Fruit fly (Drosophila melanogaster) whole organism, embryonic: ENCODE results near the gene CG6656.

ENCODE experiments used
- CG11247 ChIP-seq: fragments of 200-800 bp; sonication (Bioruptor generic); IDR thresholded peaks from 2 replicates; pipeline ENCODE4 v1.3.6; 2022; ENCODE audit warnings: missing biosample characterization, missing genetic modification characterization
- CG11398 ChIP-seq: fragments of 200-800 bp; sonication (Bioruptor generic); optimal IDR thresholded peaks from 2 replicates; lab custom pipeline; 2016; ENCODE audit warnings: missing biosample characterization, missing genetic modification characterization
- CG12299 ChIP-seq: fragments of 200-800 bp; sonication (Bioruptor generic); optimal IDR thresholded peaks from 2 replicates; lab custom pipeline; 2018; ENCODE audit warnings: missing biosample characterization, mild to moderate bottlenecking, missing genetic modification characterization
- CG13296 ChIP-seq: fragments of 200-800 bp; sonication (Bioruptor generic); optimal IDR thresholded peaks from 3 replicates; lab custom pipeline; 2018; ENCODE audit warnings: missing biosample characterization, mild to moderate bottlenecking, missing genetic modification characterization
- CG14050 ChIP-seq: fragments of 200-800 bp; sonication (Bioruptor generic); IDR thresholded peaks from 3 replicates; pipeline ENCODE4 v1.3.6; 2022; ENCODE audit warnings: missing biosample characterization, missing genetic modification characterization
- CG15696 ChIP-seq: fragments of 200-800 bp; sonication (Bioruptor generic); optimal IDR thresholded peaks from 2 replicates; lab custom pipeline; 2019; ENCODE audit warnings: missing biosample characterization, mild to moderate bottlenecking, missing genetic modification characterization, moderate library complexity
- CG16813 ChIP-seq: fragments of 200-800 bp; sonication (Bioruptor generic); IDR thresholded peaks from 3 replicates; pipeline ENCODE4 v1.3.6; 2022; ENCODE audit warnings: missing biosample characterization, missing genetic modification characterization; ENCODE audit not compliant: partially characterized antibody
- CG17829 ChIP-seq: fragments of 200-800 bp; optimal IDR thresholded peaks from 2 replicates; lab custom pipeline; 2019; ENCODE audit warnings: missing biosample characterization, mild to moderate bottlenecking, missing genetic modification characterization, moderate library complexity
- CG18619 ChIP-seq: fragments of 200-800 bp; sonication (Bioruptor generic); optimal IDR thresholded peaks from 3 replicates; lab custom pipeline; 2017; ENCODE audit warnings: missing biosample characterization, mild to moderate bottlenecking, missing genetic modification characterization
- CG2120 ChIP-seq: fragments of 200-800 bp; sonication (Bioruptor generic); optimal IDR thresholded peaks from 3 replicates; lab custom pipeline; 2016; ENCODE audit warnings: missing biosample characterization, missing genetic modification characterization
- CG2199 ChIP-seq: fragments of 200-800 bp; sonication (Bioruptor generic); IDR thresholded peaks from 3 replicates; pipeline ENCODE4 v1.3.6; 2022; ENCODE audit warnings: missing biosample characterization, missing genetic modification characterization
- CG2202 ChIP-seq: fragments of 200-800 bp; sonication (Bioruptor generic); optimal IDR thresholded peaks from 2 replicates; lab custom pipeline; 2018; ENCODE audit warnings: missing biosample characterization, mild to moderate bottlenecking, missing genetic modification characterization
- CG2678 ChIP-seq: fragments of 200-800 bp; sonication (Bioruptor generic); optimal IDR thresholded peaks from 3 replicates; lab custom pipeline; 2019; ENCODE audit warnings: missing biosample characterization, mild to moderate bottlenecking, missing genetic modification characterization, moderate library complexity
- CG2889 ChIP-seq: fragments of 200-800 bp; sonication (Bioruptor generic); IDR thresholded peaks from 3 replicates; pipeline ENCODE4 v1.3.6; 2022; ENCODE audit warnings: missing biosample characterization, missing genetic modification characterization
- CG33557 ChIP-seq: fragments of 200-800 bp; sonication (Bioruptor generic); optimal IDR thresholded peaks from 2 replicates; lab custom pipeline; 2019; ENCODE audit warnings: missing biosample characterization, mild to moderate bottlenecking, missing genetic modification characterization, moderate library complexity
- CG34376 ChIP-seq: fragments of 200-800 bp; sonication (Bioruptor generic); optimal IDR thresholded peaks from 2 replicates; lab custom pipeline; 2018; ENCODE audit warnings: missing biosample characterization, mild to moderate bottlenecking, missing genetic modification characterization
- CG4707 ChIP-seq: fragments of 200-800 bp; sonication (Bioruptor generic); optimal IDR thresholded peaks from 2 replicates; lab custom pipeline; 2018; ENCODE audit warnings: missing biosample characterization, mild to moderate bottlenecking, missing genetic modification characterization, moderate library complexity
- CG4730 ChIP-seq: fragments of 200-800 bp; sonication (Bioruptor generic); IDR thresholded peaks from 2 replicates; pipeline ENCODE4 v1.3.6; 2022; ENCODE audit warnings: missing biosample characterization, missing genetic modification characterization
- CG6854 ChIP-seq: fragments of 200-800 bp; sonication (Bioruptor generic); optimal IDR thresholded peaks from 3 replicates; lab custom pipeline; 2017; ENCODE audit warnings: missing biosample characterization, mild to moderate bottlenecking, missing genetic modification characterization
- CG7372 ChIP-seq: fragments of 200-800 bp; sonication (Bioruptor generic); IDR thresholded peaks from 2 replicates; pipeline ENCODE4 v1.3.6; 2022; ENCODE audit warnings: missing biosample characterization, missing genetic modification characterization
- CG9437 ChIP-seq: fragments of 200-800 bp; sonication (Bioruptor generic); optimal IDR thresholded peaks from 2 replicates; lab custom pipeline; 2018; ENCODE audit warnings: missing biosample characterization, mild to moderate bottlenecking, missing genetic modification characterization
- Dbx ChIP-seq: fragments of 200-800 bp; sonication (Bioruptor generic); IDR thresholded peaks from 3 replicates; pipeline ENCODE4 v1.3.6; 2022; ENCODE audit warnings: missing biosample characterization, missing genetic modification characterization
- Dek ChIP-seq: fragments of 200-800 bp; sonication (Bioruptor generic); optimal IDR thresholded peaks from 3 replicates; lab custom pipeline; 2019; ENCODE audit warnings: missing biosample characterization, mild to moderate bottlenecking, missing genetic modification characterization, moderate library complexity
- GATAe ChIP-seq: fragments of 200-800 bp; sonication (Bioruptor generic); conservative IDR thresholded peaks from 2 replicates; pipeline ENCODE4 v1.3.6; 2022; ENCODE audit warnings: missing biosample characterization, missing genetic modification characterization
- HLH54F ChIP-seq: fragments of 200-800 bp; sonication (Bioruptor generic); optimal IDR thresholded peaks from 3 replicates; lab custom pipeline; 2016; ENCODE audit warnings: missing biosample characterization, missing genetic modification characterization
- Hand ChIP-seq: fragments of 200-800 bp; sonication (Bioruptor generic); optimal IDR thresholded peaks from 2 replicates; lab custom pipeline; 2017; ENCODE audit warnings: mild to moderate bottlenecking, missing biosample characterization, missing genetic modification reagents, missing genetic modification characterization
- Hmr ChIP-seq: fragments of 200-800 bp; sonication (Bioruptor generic); optimal IDR thresholded peaks from 3 replicates; lab custom pipeline; 2017; ENCODE audit warnings: mild to moderate bottlenecking, missing biosample characterization, missing genetic modification reagents, missing genetic modification characterization
- Nf-YB ChIP-seq: fragments of 200-800 bp; sonication (Bioruptor generic); optimal IDR thresholded peaks from 3 replicates; lab custom pipeline; 2019; ENCODE audit warnings: missing biosample characterization, mild to moderate bottlenecking, missing genetic modification characterization, moderate library complexity
- Oli ChIP-seq: fragments of 200-800 bp; sonication (Bioruptor generic); optimal IDR thresholded peaks from 2 replicates; lab custom pipeline; 2018; ENCODE audit warnings: missing biosample characterization, mild to moderate bottlenecking, missing genetic modification characterization, moderate library complexity
- Side ChIP-seq: fragments of 200-800 bp; sonication (Bioruptor generic); optimal IDR thresholded peaks from 2 replicates; lab custom pipeline; 2016; ENCODE audit warnings: missing biosample characterization, missing genetic modification characterization
- Sox100B ChIP-seq: fragments of 200-800 bp; sonication (Bioruptor generic); optimal IDR thresholded peaks from 3 replicates; lab custom pipeline; 2018; ENCODE audit warnings: missing biosample characterization, mild to moderate bottlenecking, missing genetic modification characterization
- TFAM ChIP-seq: fragments of 200-800 bp; sonication (Bioruptor generic); optimal IDR thresholded peaks from 2 replicates; lab custom pipeline; 2017; ENCODE audit warnings: missing biosample characterization, missing genetic modification characterization, inconsistent platforms
- Trl ChIP-seq, 3 experiments: fragments of >200 bp in 2 of 3; fragments of 200-800 bp in 1 of 3; sonication (Bioruptor generic) in 1 of 3; optimal IDR thresholded peaks; 2 replicates in 1 of 3; 3 replicates in 2 of 3; lab custom pipeline; 2016 to 2017; ENCODE audit warnings: missing biosample characterization in 1 of 3, missing genetic modification characterization in 1 of 3
- ase ChIP-seq: fragments of 200-800 bp; sonication (Bioruptor generic); IDR thresholded peaks from 3 replicates; pipeline ENCODE4 v1.3.6; 2022; ENCODE audit warnings: missing biosample characterization, missing genetic modification characterization
- cato ChIP-seq: fragments of 200-800 bp; sonication (Bioruptor generic); optimal IDR thresholded peaks from 2 replicates; lab custom pipeline; 2016; ENCODE audit warnings: missing biosample characterization, missing genetic modification characterization, borderline replicate concordance
- crol ChIP-seq: fragments of 200-800 bp; sonication (Bioruptor generic); IDR thresholded peaks from 2 replicates; pipeline ENCODE4 v1.3.6; 2022; ENCODE audit warnings: missing biosample characterization, missing genetic modification characterization
- crp ChIP-seq, 2 experiments: fragments of 200-800 bp; sonication (Bioruptor generic); optimal IDR thresholded peaks; 2 replicates in 1 of 2; 3 replicates in 1 of 2; lab custom pipeline; 2017; ENCODE audit warnings: missing biosample characterization in 2 of 2, missing genetic modification characterization in 2 of 2, mild to moderate bottlenecking in 1 of 2, moderate library complexity in 1 of 2
- danr ChIP-seq: fragments of 200-800 bp; sonication (Bioruptor generic); IDR thresholded peaks from 2 replicates; pipeline ENCODE4 v1.3.6; 2022; ENCODE audit warnings: missing biosample characterization, missing genetic modification characterization
- dm ChIP-seq: fragments of 200-800 bp; sonication (Bioruptor generic); optimal IDR thresholded peaks from 3 replicates; lab custom pipeline; 2016; ENCODE audit warnings: missing biosample characterization, missing genetic modification characterization
- jing ChIP-seq: fragments of 200-800 bp; sonication (Bioruptor generic); optimal IDR thresholded peaks from 2 replicates; lab custom pipeline; 2018; ENCODE audit warnings: missing biosample characterization, mild to moderate bottlenecking, missing genetic modification characterization
- jumu ChIP-seq: fragments of 200-800 bp; sonication (Bioruptor generic); optimal IDR thresholded peaks from 3 replicates; lab custom pipeline; 2016; ENCODE audit warnings: missing biosample characterization, missing genetic modification characterization
- nerfin-2 ChIP-seq: fragments of 200-800 bp; sonication (Bioruptor generic); IDR thresholded peaks from 2 replicates; pipeline ENCODE4 v1.3.6; 2022; ENCODE audit warnings: missing biosample characterization, missing genetic modification characterization; ENCODE audit not compliant: partially characterized antibody
- pnt ChIP-seq: fragments of 200-800 bp; sonication (Bioruptor generic); optimal IDR thresholded peaks from 3 replicates; lab custom pipeline; 2016; ENCODE audit warnings: missing biosample characterization, missing genetic modification characterization
- ro ChIP-seq: fragments of 200-800 bp; sonication (Bioruptor generic); IDR thresholded peaks from 2 replicates; pipeline ENCODE4 v1.3.6; 2022; ENCODE audit warnings: missing biosample characterization, missing genetic modification characterization
- so ChIP-seq: fragments of 200-800 bp; sonication (Bioruptor generic); IDR thresholded peaks from 3 replicates; pipeline ENCODE4 v1.3.6; 2022; ENCODE audit warnings: missing biosample characterization, missing genetic modification characterization
- sug ChIP-seq: fragments of 200-800 bp; optimal IDR thresholded peaks from 2 replicates; lab custom pipeline; 2019; ENCODE audit warnings: missing biosample characterization, mild to moderate bottlenecking, missing genetic modification characterization, moderate library complexity
- ttk ChIP-seq: fragments of 200-800 bp; sonication (Bioruptor generic); IDR thresholded peaks from 2 replicates; pipeline ENCODE4 v2.1.2; 2022; ENCODE audit warnings: missing biosample characterization, missing genetic modification characterization
- tup ChIP-seq: fragments of 200-800 bp; sonication (Bioruptor generic); optimal IDR thresholded peaks from 2 replicates; lab custom pipeline; 2016; ENCODE audit warnings: missing biosample characterization, mild to moderate bottlenecking, missing genetic modification characterization, moderate library complexity

Gene CG6656

dm6 chr3R:21862137-21862850 is 12.8 kb upstream of the CG6656 start (continued):
- TF ChIP-seq Hmr (GFP tag; lab: Kevin White, UChicago) (peak; percentile 54), Nf-YB (peak; percentile 65), Hand (GFP tag; lab: Kevin White, UChicago) (peak; percentile 25), ttk (peak; percentile 76), CG11247 (GFP tag; lab: Robert Waterston, UW) (no peak; the same call in 1 of the 2 replicates), CG4707 (GFP tag; lab: Kevin White, UChicago) (peak; percentile 82), GATAe (GFP tag; lab: Robert Waterston, UW) (no peak), CG16813 (GFP tag; lab: Robert Waterston, UW) (no peak), cato (GFP tag; lab: Kevin White, UChicago) (peak; percentile 54), nerfin-2 (GFP tag; lab: Robert Waterston, UW) (no peak), CG17829 (tag; lab: Kevin White, UChicago) (peak; percentile 93), CG2678 (tag; lab: Kevin White, UChicago) (peak; percentile 75), CG2202 (tag; lab: Kevin White, UChicago) (peak; percentile 83), CG2120 (no peak), so (GFP tag; lab: Robert Waterston, UW) (peak; percentile 74; the same call in 1 of the 3 replicates), CG11398 (GFP tag; lab: Kevin White, UChicago) (no peak), CG18619 (peak; percentile 62), Oli (tag; lab: Kevin White, UChicago) (peak; percentile 88), CG9437 (GFP tag; lab: Kevin White, UChicago) (peak; percentile 64), CG7372 (GFP tag; lab: Robert Waterston, UW) (peak; percentile 52; the same call in 1 of the 2 replicates), CG33557 (GFP tag; lab: Kevin White, UChicago) (peak; percentile 79), sug (tag; lab: Kevin White, UChicago) (no peak), jing (GFP tag; lab: Kevin White, UChicago) (peak; percentile 70), dm (no peak), TFAM (GFP tag; lab: Kevin White, UChicago) (peak; percentile 11), CG4730 (GFP tag; lab: Robert Waterston, UW) (peak; percentile 50; the same call in 1 of the 2 replicates), Dek (tag; lab: Kevin White, UChicago) (peak; percentile 63), ase (peak; percentile 50; the same call in 1 of the 3 replicates), CG6854 (no peak), crol (GFP tag; lab: Robert Waterston, UW) (no peak), CG34376 (no peak), ro (GFP tag; lab: Robert Waterston, UW) (no peak), CG13296 (GFP tag; lab: Kevin White, UChicago) (no peak), CG14050 (GFP tag; lab: Robert Waterston, UW) (peak; percentile 27; the same call in 1 of the 3 replicates), danr (peak; percentile 56), HLH54F (GFP tag; lab: Kevin White, UChicago) (no peak), Sox100B (GFP tag; lab: Kevin White, UChicago) (peak; percentile 73), CG12299 (tag; lab: Kevin White, UChicago) (peak; percentile 85), Trl (optimal IDR thresholded peaks at IDR 0.05; lab: Kevin White, UChicago) (no peak), Trl (GFP tag; optimal IDR thresholded peaks at IDR 0.05; lab: Kevin White, UChicago) (peak; percentile 58), jumu (GFP tag; lab: Kevin White, UChicago) (peak; percentile 38), CG2889 (GFP tag; lab: Robert Waterston, UW) (no peak), Dbx (GFP tag; lab: Robert Waterston, UW) (no peak), CG2199 (GFP tag; lab: Robert Waterston, UW) (peak; percentile 47; the same call in 2 of the 3 replicates), Side (GFP tag; lab: Kevin White, UChicago) (peak; percentile 36), pnt (peak; percentile 80), tup (GFP tag; lab: Kevin White, UChicago) (peak; percentile 47), crp (GFP tag; optimal IDR thresholded peaks at IDR 0.05; lab: Kevin White, UChicago) (peak in 1 of 2 experiments; percentile 19), CG15696 (no peak)
